Worm (Caenorhabditis elegans) whole organism, late embryonic: ENCODE data around the gene spsb-1.

Experiments
- C08G9.2 ChIP-seq: sonication (generic microtip); optimal IDR thresholded peaks from 2 replicates; lab custom pipeline; 2016; ENCODE audit warnings: mild to moderate bottlenecking, missing genetic modification characterization, moderate library complexity, missing compliant biosample characterization
- ceh-18 ChIP-seq: sonication (generic microtip); optimal IDR thresholded peaks from 2 replicates; lab custom pipeline; 2016; ENCODE audit warnings: missing genetic modification characterization, missing compliant biosample characterization
- ceh-34 ChIP-seq: sonication (generic microtip); optimal IDR thresholded peaks from 2 replicates; lab custom pipeline; 2016; ENCODE audit warnings: mild to moderate bottlenecking, missing genetic modification characterization, missing compliant biosample characterization
- ceh-48 ChIP-seq: sonication (generic microtip); optimal IDR thresholded peaks from 2 replicates; lab custom pipeline; 2016; ENCODE audit warnings: missing genetic modification characterization, inconsistent platforms, missing compliant biosample characterization
- ceh-9 ChIP-seq: sonication (generic microtip); optimal IDR thresholded peaks from 2 replicates; lab custom pipeline; 2016; ENCODE audit warnings: mild to moderate bottlenecking, missing genetic modification characterization, inconsistent platforms, missing compliant biosample characterization
- elt-2 ChIP-seq: sonication (generic microtip); optimal IDR thresholded peaks from 2 replicates; lab custom pipeline; 2016; ENCODE audit warnings: missing genetic modification reagents, missing genetic modification characterization, missing compliant biosample characterization
- ets-4 ChIP-seq: sonication (generic microtip); optimal IDR thresholded peaks from 2 replicates; lab custom pipeline; 2016; ENCODE audit warnings: missing genetic modification characterization, missing compliant biosample characterization
- hlh-30 ChIP-seq: sonication (generic microtip); optimal IDR thresholded peaks from 2 replicates; lab custom pipeline; 2017; ENCODE audit warnings: antibody characterized with exemption, missing genetic modification characterization, missing compliant biosample characterization; ENCODE audit not compliant: insufficient read depth
- hlh-6 ChIP-seq: sonication (generic microtip); optimal IDR thresholded peaks from 2 replicates; lab custom pipeline; 2016; ENCODE audit warnings: missing genotype, missing genetic modification characterization, missing compliant biosample characterization
- madf-2 ChIP-seq: sonication (generic microtip); optimal IDR thresholded peaks from 2 replicates; lab custom pipeline; 2017; ENCODE audit warnings: missing genetic modification characterization, missing compliant biosample characterization
- mec-3 ChIP-seq: sonication (generic microtip); optimal IDR thresholded peaks from 2 replicates; lab custom pipeline; 2016; ENCODE audit warnings: borderline replicate concordance, missing genetic modification characterization, missing compliant biosample characterization
- pha-4 ChIP-seq: fragments of 150-350 bp; optimal IDR thresholded peaks from 2 replicates; lab custom pipeline; 2018; ENCODE audit warnings: missing biosample characterization, missing genetic modification reagents, missing genetic modification characterization

DNA sequence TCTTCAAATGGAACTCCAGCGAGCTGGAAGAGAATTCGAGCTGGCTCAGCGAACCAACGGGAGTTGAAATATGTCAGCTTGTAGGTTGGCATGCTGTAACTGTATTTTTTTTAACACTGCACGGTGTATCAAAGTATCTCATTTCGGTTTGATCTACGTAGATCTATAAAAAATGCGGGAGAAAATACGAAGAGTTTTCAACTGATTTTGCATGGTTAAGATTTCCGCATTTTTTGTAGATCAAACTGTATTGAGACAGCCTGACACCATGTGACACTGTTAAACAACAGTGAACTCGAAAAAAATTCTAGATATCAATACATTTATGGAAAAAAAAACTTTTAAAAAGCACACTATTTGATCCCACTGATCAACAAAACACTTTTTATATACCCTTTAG, 18.0 kb upstream of the spsb-1 start, which contains the start of gene gst-32:
- TF ChIP-seq C08G9.2 (tag; lab: Kevin White, UChicago) (no peak), ceh-34 (tag; lab: Kevin White, UChicago) (no peak), mec-3 (tag; lab: Kevin White, UChicago) (no peak), pha-4 (no peak), ets-4 (tag; lab: Kevin White, UChicago) (no peak), ceh-48 (tag; lab: Kevin White, UChicago) (no peak), ceh-9 (tag; lab: Kevin White, UChicago) (no peak), elt-2 (tag; lab: Kevin White, UChicago) (no peak), ceh-18 (tag; lab: Kevin White, UChicago) (no peak), madf-2 (no peak), hlh-6 (no peak), hlh-30 (tag; lab: Kevin White, UChicago) (no peak)
